Fruit fly (Drosophila melanogaster) S2 (cell line): ENCODE results near the gene Polr1H.

Experiments
- CG8478 ChIP-seq: fragments of >200 bp; optimal IDR thresholded peaks from 2 replicates; lab custom pipeline; 2018
- CTCF ChIP-seq, 2 experiments: fragments of >200 bp; optimal IDR thresholded peaks; 2 replicates each; lab custom pipeline; 2018

DNA sequence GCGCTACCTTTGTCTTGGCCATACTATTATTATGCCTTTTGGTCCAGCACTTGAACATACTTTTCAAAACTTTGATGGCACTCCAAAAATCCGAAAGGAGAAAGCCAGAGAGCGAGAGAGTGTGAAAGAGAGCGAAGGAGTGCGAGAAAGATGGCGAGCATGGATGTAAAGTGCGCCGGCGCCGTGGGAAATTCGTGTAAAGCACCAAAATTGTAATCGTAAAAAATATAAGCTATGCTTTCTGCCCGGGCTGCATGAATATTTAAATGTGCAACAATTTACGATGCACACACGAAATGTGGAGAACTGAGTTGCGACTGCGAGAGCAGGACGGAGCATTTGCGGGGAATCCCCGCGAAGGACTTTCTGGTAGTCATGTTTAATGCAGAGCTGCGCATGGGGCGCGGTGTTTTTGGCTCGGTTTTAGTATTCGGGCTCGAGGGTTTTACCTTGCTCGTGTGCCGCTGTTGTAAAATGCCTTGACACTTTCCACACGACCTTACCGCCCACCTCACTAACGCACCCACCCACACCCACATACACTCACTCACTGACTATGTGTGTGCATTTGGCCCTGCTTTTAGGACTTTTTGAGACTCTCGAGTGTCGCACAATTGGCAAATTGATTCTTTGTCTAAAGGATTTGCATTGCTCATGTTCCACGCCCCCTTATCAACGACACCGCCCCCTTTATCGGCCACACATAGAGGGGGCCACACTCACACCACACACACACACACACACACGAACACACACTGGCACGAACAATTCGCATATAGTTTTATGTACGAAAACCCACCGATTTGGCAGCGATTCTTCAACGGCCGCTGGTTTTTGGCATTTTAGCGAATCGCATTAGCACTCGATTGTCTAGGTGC, 44.3 kb upstream of the Polr1H start:
- TF ChIP-seq CTCF (optimal IDR thresholded peaks at IDR 0.05; lab: Kevin White, UChicago) (no peak), CG8478 (lab: Kevin White, UChicago) (no peak)
